Worm (Caenorhabditis elegans) whole organism, L3 larva: ENCODE measurements around the gene ifo-1.

ENCODE experiments used
- ama-1 ChIP-seq: fragments of 150-350 bp; optimal IDR thresholded peaks from 2 replicates; lab custom pipeline; 2018
- egl-27 ChIP-seq: sonication (generic microtip); optimal IDR thresholded peaks from 4 replicates; lab custom pipeline; 2017; ENCODE audit warnings: missing biosample characterization, missing genetic modification reagents, missing genetic modification characterization
- hmg-11 ChIP-seq: sonication (generic microtip); optimal IDR thresholded peaks from 2 replicates; lab custom pipeline; 2016; ENCODE audit warnings: missing genetic modification characterization, missing compliant biosample characterization
- mdl-1 ChIP-seq: fragments of 150-350 bp; optimal IDR thresholded peaks from 2 replicates; lab custom pipeline; 2014; ENCODE audit warnings: missing biosample characterization, missing genetic modification characterization
- nhr-12 ChIP-seq: fragments of 150-350 bp; optimal IDR thresholded peaks from 2 replicates; lab custom pipeline; 2014; ENCODE audit warnings: missing biosample characterization, missing genetic modification characterization
- nhr-25 ChIP-seq: sonication (generic microtip); optimal IDR thresholded peaks from 2 replicates; lab custom pipeline; 2017; ENCODE audit warnings: missing biosample characterization, missing genetic modification characterization
- skn-1 ChIP-seq: fragments of 150-350 bp; optimal IDR thresholded peaks from 2 replicates; lab custom pipeline; 2014; ENCODE audit warnings: missing biosample characterization, missing genetic modification characterization
- ztf-11 ChIP-seq: fragments of 150-350 bp; optimal IDR thresholded peaks from 2 replicates; lab custom pipeline; 2014; ENCODE audit warnings: missing biosample characterization, missing genetic modification characterization

ce11 chrIV:7291066-7291465, 35.4 kb downstream of the ifo-1 start:
- no peak for TF ChIP-seq egl-27 (tag; lab: Kevin White, UChicago)
- no peak for TF ChIP-seq ztf-11 (tag; lab: Kevin White, UChicago)
- no peak for TF ChIP-seq ama-1 (lab: Kevin White, UChicago)
- no peak for TF ChIP-seq mdl-1 (tag; lab: Kevin White, UChicago)
- TF ChIP-seq skn-1 = no peak
- no peak for TF ChIP-seq nhr-25 (tag; lab: Kevin White, UChicago)
- no peak for TF ChIP-seq hmg-11
- no peak for TF ChIP-seq nhr-12 (tag; lab: Kevin White, UChicago)
